Worm (Caenorhabditis elegans) whole organism, L4/young adult: ENCODE measurements around the gene dhs-31.

Experiments
- W03F9.2 ChIP-seq: fragments of 150-350 bp; optimal IDR thresholded peaks from 2 replicates; lab custom pipeline; 2014; ENCODE audit warnings: missing biosample characterization, missing genetic modification characterization
- dao-5 ChIP-seq: sonication (generic microtip); optimal IDR thresholded peaks from 2 replicates; lab custom pipeline; 2016; ENCODE audit warnings: missing genotype, missing genetic modification characterization, moderate library complexity, missing compliant biosample characterization
- him-1 ChIP-seq: sonication (generic microtip); optimal IDR thresholded peaks from 2 replicates; lab custom pipeline; 2016; ENCODE audit warnings: missing genotype, missing genetic modification reagents, missing genetic modification characterization, missing compliant biosample characterization

- no peak for TF ChIP-seq him-1 (tag; lab: Kevin White, UChicago)
- TF ChIP-seq dao-5 = no peak
- TF ChIP-seq W03F9.2 (tag; lab: Kevin White, UChicago) = no peak
Observed at ce11 chrIV:10036966-10037365, 3.7 kb downstream of the dhs-31 start, which contains the start of gene F44D12.10.
